Worm (Caenorhabditis elegans) whole organism, L3 larva: Measurements from ENCODE around the gene sms-3.
A peak's percentile ranks its signal among the peaks of the same experiment; 100 is the strongest.

Experiments
- R02D3.7 ChIP-seq: fragments of 150-350 bp; optimal IDR thresholded peaks from 2 replicates; lab custom pipeline; 2014; ENCODE audit warnings: missing biosample characterization, missing genetic modification characterization
- ceh-16 ChIP-seq: sonication (generic microtip); optimal IDR thresholded peaks from 2 replicates; lab custom pipeline; 2017; ENCODE audit warnings: missing biosample characterization, missing genetic modification characterization
- ceh-28 ChIP-seq: fragments of 150-350 bp; optimal IDR thresholded peaks from 2 replicates; lab custom pipeline; 2014; ENCODE audit warnings: missing biosample characterization, missing genetic modification reagents, missing genetic modification characterization
- ceh-82 ChIP-seq: fragments of 150-350 bp; optimal IDR thresholded peaks from 2 replicates; lab custom pipeline; 2014; ENCODE audit warnings: missing biosample characterization, missing genetic modification characterization
- daf-12 ChIP-seq: fragments of 150-350 bp; optimal IDR thresholded peaks from 2 replicates; lab custom pipeline; 2014; ENCODE audit warnings: missing biosample characterization, missing genetic modification reagents, missing genetic modification characterization
- egl-27 ChIP-seq: sonication (generic microtip); optimal IDR thresholded peaks from 4 replicates; lab custom pipeline; 2017; ENCODE audit warnings: missing biosample characterization, missing genetic modification reagents, missing genetic modification characterization
- egl-5 ChIP-seq: fragments of 150-350 bp; optimal IDR thresholded peaks from 2 replicates; lab custom pipeline; 2017; ENCODE audit warnings: missing biosample characterization, missing genetic modification reagents, missing genetic modification characterization, inconsistent platforms
- elt-2 ChIP-seq: sonication (generic microtip); optimal IDR thresholded peaks from 2 replicates; lab custom pipeline; 2016; ENCODE audit warnings: missing genetic modification reagents, mild to moderate bottlenecking, missing genetic modification characterization, missing compliant biosample characterization
- elt-3 ChIP-seq, 3 experiments: fragments of 150-350 bp in 1 of 3; sonication (generic microtip) in 2 of 3; optimal IDR thresholded peaks; 2 replicates in 2 of 3; 4 replicates in 1 of 3; lab custom pipeline; 2014 to 2017; ENCODE audit warnings: missing biosample characterization in 3 of 3, missing genetic modification characterization in 3 of 3
- eor-1 ChIP-seq, 2 experiments: fragments of 150-350 bp; optimal IDR thresholded peaks; 2 replicates each; lab custom pipeline; 2014 to 2018; ENCODE audit warnings: missing biosample characterization in 2 of 2, missing genetic modification characterization in 2 of 2
- fkh-10 ChIP-seq: sonication (generic microtip); optimal IDR thresholded peaks from 2 replicates; lab custom pipeline; 2017; ENCODE audit warnings: missing biosample characterization, missing genetic modification reagents, missing genetic modification characterization
- fkh-2 ChIP-seq: fragments of 150-350 bp; optimal IDR thresholded peaks from 2 replicates; lab custom pipeline; 2014; ENCODE audit warnings: missing biosample characterization, missing genetic modification reagents, missing genetic modification characterization
- hmg-11 ChIP-seq: sonication (generic microtip); optimal IDR thresholded peaks from 2 replicates; lab custom pipeline; 2016; ENCODE audit warnings: missing genetic modification characterization, missing compliant biosample characterization
- jun-1 ChIP-seq: fragments of 150-350 bp; optimal IDR thresholded peaks from 2 replicates; lab custom pipeline; 2014; ENCODE audit warnings: missing biosample characterization, missing genetic modification reagents, missing genetic modification characterization
- lin-39 ChIP-seq: fragments of 150-350 bp; optimal IDR thresholded peaks from 2 replicates; lab custom pipeline; 2018; ENCODE audit warnings: missing biosample characterization, missing genetic modification reagents, missing genetic modification characterization
- lsy-12 ChIP-seq: sonication (generic microtip); optimal IDR thresholded peaks from 2 replicates; lab custom pipeline; 2016; ENCODE audit warnings: mild to moderate bottlenecking, missing genetic modification characterization, missing compliant biosample characterization
- mml-1 ChIP-seq: fragments of 150-350 bp; sonication (generic microtip); optimal IDR thresholded peaks from 3 replicates; lab custom pipeline; 2014; ENCODE audit warnings: missing biosample characterization, missing genetic modification characterization
- nfya-1 ChIP-seq: sonication (generic microtip); optimal IDR thresholded peaks from 2 replicates; lab custom pipeline; 2017; ENCODE audit warnings: missing genetic modification characterization, mild to moderate bottlenecking, missing compliant biosample characterization, antibody characterized with exemption, moderate library complexity; ENCODE audit not compliant: insufficient read depth
- nhr-11 ChIP-seq: fragments of 150-350 bp; optimal IDR thresholded peaks from 2 replicates; lab custom pipeline; 2014; ENCODE audit warnings: missing biosample characterization, missing genetic modification characterization
- nhr-12 ChIP-seq: fragments of 150-350 bp; optimal IDR thresholded peaks from 2 replicates; lab custom pipeline; 2014; ENCODE audit warnings: missing biosample characterization, missing genetic modification characterization
- nhr-23 ChIP-seq: fragments of 150-350 bp; optimal IDR thresholded peaks from 2 replicates; lab custom pipeline; 2014; ENCODE audit warnings: missing biosample characterization, missing genetic modification reagents, missing genetic modification characterization
- nhr-237 ChIP-seq: fragments of 150-350 bp; optimal IDR thresholded peaks from 2 replicates; lab custom pipeline; 2014; ENCODE audit warnings: missing biosample characterization, missing genetic modification characterization
- nhr-25 ChIP-seq: sonication (generic microtip); optimal IDR thresholded peaks from 2 replicates; lab custom pipeline; 2017; ENCODE audit warnings: missing biosample characterization, missing genetic modification characterization
- nhr-43 ChIP-seq: sonication (generic microtip); optimal IDR thresholded peaks from 2 replicates; lab custom pipeline; 2016; ENCODE audit warnings: mild to moderate bottlenecking, missing genetic modification characterization, missing compliant biosample characterization; ENCODE audit not compliant: poor library complexity, severe bottlenecking
- nhr-76 ChIP-seq: fragments of 150-350 bp; sonication (generic microtip); optimal IDR thresholded peaks from 5 replicates; lab custom pipeline; 2014; ENCODE audit warnings: missing biosample characterization, missing genetic modification characterization
- nhr-77 ChIP-seq: fragments of 150-350 bp; optimal IDR thresholded peaks from 2 replicates; lab custom pipeline; 2014; ENCODE audit warnings: missing biosample characterization, missing genetic modification characterization
- pha-4 ChIP-seq: fragments of 150-350 bp; optimal IDR thresholded peaks from 2 replicates; lab custom pipeline; 2014; ENCODE audit warnings: missing biosample characterization, missing genetic modification reagents, missing genetic modification characterization
- pqm-1 ChIP-seq: fragments of 150-350 bp; optimal IDR thresholded peaks from 2 replicates; lab custom pipeline; 2017; ENCODE audit warnings: missing biosample characterization, missing genetic modification characterization, inconsistent platforms
- sea-2 ChIP-seq: fragments of 150-350 bp; sonication (generic microtip); optimal IDR thresholded peaks from 4 replicates; lab custom pipeline; 2014; ENCODE audit warnings: missing biosample characterization, missing genetic modification reagents, missing genetic modification characterization
- skn-1 ChIP-seq: fragments of 150-350 bp; optimal IDR thresholded peaks from 2 replicates; lab custom pipeline; 2014; ENCODE audit warnings: missing biosample characterization, missing genetic modification characterization
- snpc-4 ChIP-seq: fragments of 150-350 bp; optimal IDR thresholded peaks from 2 replicates; lab custom pipeline; 2014; ENCODE audit warnings: missing biosample characterization, missing genetic modification characterization
- tbx-2 ChIP-seq: sonication (generic microtip); optimal IDR thresholded peaks from 2 replicates; lab custom pipeline; 2016; ENCODE audit warnings: mild to moderate bottlenecking, missing genetic modification characterization, missing compliant biosample characterization
- unc-39 ChIP-seq: sonication (generic microtip); optimal IDR thresholded peaks from 4 replicates; lab custom pipeline; 2017; ENCODE audit warnings: missing biosample characterization, missing genetic modification characterization
- unc-62 ChIP-seq: fragments of 150-350 bp; sonication (generic microtip); optimal IDR thresholded peaks from 4 replicates; lab custom pipeline; 2014; ENCODE audit warnings: missing biosample characterization, missing genetic modification reagents, missing genetic modification characterization
- zag-1 ChIP-seq: fragments of 150-350 bp; optimal IDR thresholded peaks from 2 replicates; lab custom pipeline; 2014; ENCODE audit warnings: missing biosample characterization, missing genetic modification characterization
- ztf-11 ChIP-seq: fragments of 150-350 bp; optimal IDR thresholded peaks from 2 replicates; lab custom pipeline; 2014; ENCODE audit warnings: missing biosample characterization, missing genetic modification characterization
- ztf-4 ChIP-seq: fragments of 150-350 bp; optimal IDR thresholded peaks from 2 replicates; lab custom pipeline; 2014; ENCODE audit warnings: missing biosample characterization, missing genetic modification characterization

sms-3 gene

DNA sequence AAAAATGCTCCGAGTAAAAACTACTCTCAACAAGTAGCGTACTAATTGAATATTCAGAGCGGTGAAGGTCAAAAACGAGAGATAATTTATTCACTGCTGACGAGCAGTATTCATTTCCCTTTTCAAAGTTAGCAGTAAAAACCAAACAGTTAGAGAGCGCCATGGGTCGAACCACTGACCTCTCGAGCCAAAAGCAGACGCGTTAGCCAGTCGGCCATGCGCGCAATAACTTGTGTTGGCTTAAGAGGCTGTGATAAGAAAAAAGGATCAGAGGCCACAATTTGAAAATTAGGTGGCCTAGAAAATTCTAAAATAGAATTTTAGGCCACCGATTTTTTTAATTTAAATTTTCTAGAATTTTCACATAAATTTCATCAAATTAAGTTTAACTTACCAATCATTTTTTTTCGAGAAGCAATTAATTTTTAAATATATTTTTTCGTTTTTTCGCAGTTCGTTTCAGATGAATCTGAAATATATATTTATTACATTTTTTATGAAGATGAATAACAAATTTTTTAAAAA is at the start of gene sms-3:
Gene sms-3, minus strand, starts transcription at position 475 of the 525 bp plus-strand sequence.
- TF ChIP-seq nhr-23 (peak; percentile 8), pqm-1 (no peak), R02D3.7 (no peak), ceh-82 (no peak), ceh-16 (no peak), zag-1 (tag; lab: Kevin White, UChicago) (no peak), nhr-12 (tag; lab: Kevin White, UChicago) (no peak), unc-62 (GFP tag; lab: Kevin White, UChicago) (no peak), nhr-25 (tag; lab: Kevin White, UChicago) (no peak), unc-39 (no peak), hmg-11 (tag; lab: Kevin White, UChicago) (peak; percentile 23), tbx-2 (tag; lab: Kevin White, UChicago) (peak; percentile 18), ztf-11 (tag; lab: Kevin White, UChicago) (no peak), nhr-43 (peak; percentile 33), elt-3 (tag; optimal IDR thresholded peaks at IDR 0.05; lab: Kevin White, UChicago) (no peak), eor-1 (tag; optimal IDR thresholded peaks at IDR 0.05; lab: Kevin White, UChicago) (peak in 1 of 2 experiments; percentile 16), fkh-10 (GFP tag; lab: Kevin White, UChicago) (no peak), ceh-28 (no peak), nfya-1 (tag; lab: Kevin White, UChicago) (no peak), nhr-237 (tag; lab: Kevin White, UChicago) (no peak), nhr-11 (tag; lab: Kevin White, UChicago) (no peak), jun-1 (tag; lab: Kevin White, UChicago) (no peak)

DNA sequence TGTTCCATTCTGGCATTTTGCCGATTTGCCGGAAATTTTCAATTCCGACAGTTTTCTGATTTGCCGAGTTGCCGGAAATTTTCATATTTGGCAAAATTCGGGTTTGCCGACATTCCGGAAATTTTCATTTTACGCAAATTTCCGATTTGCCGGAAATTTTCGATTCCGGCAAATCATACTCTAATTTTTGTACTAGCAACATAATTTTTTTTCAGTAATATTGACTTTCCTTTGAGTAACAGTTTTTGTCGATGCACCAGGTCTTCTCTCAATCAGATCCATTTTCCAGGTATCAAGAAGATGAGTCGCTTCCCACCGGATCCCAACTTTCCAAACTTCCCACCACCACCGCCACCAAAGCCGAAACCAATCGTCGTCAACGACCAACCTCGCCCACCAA is 40.2 kb upstream of the sms-3 start, which contains the start of gene Y22D7AL.3:
Gene Y22D7AL.3, plus strand, starts transcription at position 301 of the 400 bp plus-strand sequence.
- TF ChIP-seq skn-1 (tag; lab: Kevin White, UChicago): no peak
- no peak for TF ChIP-seq unc-62 (GFP tag; lab: Kevin White, UChicago)
- no peak for TF ChIP-seq egl-5 (tag; lab: Kevin White, UChicago)

DNA sequence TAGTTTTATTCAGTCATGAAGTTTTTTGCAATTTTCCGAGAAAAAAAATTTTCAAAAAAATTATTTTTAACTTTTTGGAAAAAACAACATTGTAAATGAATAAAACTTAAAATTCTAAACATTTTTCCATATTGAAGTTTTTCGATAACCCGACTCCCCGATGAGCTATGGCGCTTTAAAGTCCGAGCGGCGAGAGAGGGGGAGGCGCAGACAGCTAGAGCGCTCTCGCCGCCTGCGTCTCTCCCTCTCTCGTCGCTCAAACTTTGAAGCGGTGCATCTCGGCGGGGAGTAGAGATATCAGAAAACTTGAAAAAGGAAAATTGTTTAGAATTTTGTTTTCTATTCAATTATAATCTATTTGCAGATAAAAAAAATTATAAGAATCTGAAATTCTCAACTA is 37.4 kb upstream of the sms-3 start:
- no peak for TF ChIP-seq nhr-12 (tag; lab: Kevin White, UChicago)
- TF ChIP-seq snpc-4: no peak
- no peak for TF ChIP-seq unc-62 (GFP tag; lab: Kevin White, UChicago)
- no peak for TF ChIP-seq tbx-2 (tag; lab: Kevin White, UChicago)
- no peak for TF ChIP-seq nhr-23
- TF ChIP-seq nhr-11 (tag; lab: Kevin White, UChicago): no peak
- TF ChIP-seq nfya-1 (tag; lab: Kevin White, UChicago): no peak
- no peak for TF ChIP-seq lin-39 (tag; lab: Kevin White, UChicago)
- no peak for TF ChIP-seq pha-4 (tag; lab: Kevin White, UChicago)
- no peak for TF ChIP-seq fkh-2 (tag; lab: Kevin White, UChicago)
- TF ChIP-seq elt-3 (tag; optimal IDR thresholded peaks at IDR 0.05; lab: Kevin White, UChicago): no peak
- no peak for TF ChIP-seq nhr-77
- no peak for TF ChIP-seq unc-39
- TF ChIP-seq egl-27 (tag; lab: Kevin White, UChicago): no peak
- TF ChIP-seq daf-12 (tag; lab: Kevin White, UChicago): no peak

DNA sequence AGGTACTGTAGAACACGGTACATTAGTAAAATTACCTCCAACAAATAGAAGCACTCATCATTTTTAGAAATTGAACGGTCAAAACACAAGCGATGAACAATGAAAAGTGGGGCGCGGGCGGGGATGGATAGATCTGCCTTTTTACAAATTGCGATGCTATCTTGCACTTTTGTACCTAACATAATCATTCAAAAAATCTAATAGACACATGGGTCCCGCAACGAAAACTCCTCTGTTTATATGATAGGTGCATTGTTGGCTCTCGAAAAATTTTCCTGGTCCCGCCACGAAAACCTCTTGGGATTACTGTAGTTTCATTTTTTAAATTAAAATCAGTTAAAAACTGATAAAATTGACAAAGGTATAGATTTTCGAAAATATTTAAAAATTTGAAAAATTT is 33.3 kb upstream of the sms-3 start, which contains the start of gene Y22D7AL.11:
Gene Y22D7AL.11, minus strand, starts transcription at position 101 of the 400 bp plus-strand sequence.
- TF ChIP-seq egl-27 (tag; lab: Kevin White, UChicago): no peak
- no peak for TF ChIP-seq hmg-11 (tag; lab: Kevin White, UChicago)
- no peak for TF ChIP-seq nhr-77
- no peak for TF ChIP-seq sea-2 (GFP tag; lab: Kevin White, UChicago)
- TF ChIP-seq ceh-16: no peak
- TF ChIP-seq ztf-4: no peak
- TF ChIP-seq egl-5 (tag; lab: Kevin White, UChicago): no peak
- no peak for TF ChIP-seq nhr-76
- TF ChIP-seq skn-1 (tag; lab: Kevin White, UChicago): no peak
- no peak for TF ChIP-seq lsy-12 (tag; lab: Kevin White, UChicago)
- no peak for TF ChIP-seq elt-2 (tag; lab: Kevin White, UChicago)
- no peak for TF ChIP-seq zag-1 (tag; lab: Kevin White, UChicago)
- no peak for TF ChIP-seq nhr-237 (tag; lab: Kevin White, UChicago)
- no peak for TF ChIP-seq mml-1
- no peak for TF ChIP-seq pqm-1
